Worm (Caenorhabditis elegans) whole organism, L2 larva: ENCODE measurements around the gene lron-13.

Source experiments
- C34F6.9 ChIP-seq: fragments of 150-350 bp; optimal IDR thresholded peaks from 2 replicates; lab custom pipeline; 2014; ENCODE audit warnings: missing biosample characterization, missing genetic modification characterization
- F13H6.1 ChIP-seq: sonication (generic microtip); optimal IDR thresholded peaks from 2 replicates; lab custom pipeline; 2016; ENCODE audit warnings: missing genetic modification characterization, missing compliant biosample characterization
- R02D3.7 ChIP-seq: fragments of 150-350 bp; optimal IDR thresholded peaks from 2 replicates; lab custom pipeline; 2014; ENCODE audit warnings: missing biosample characterization, missing genetic modification characterization
- Y55F3AM.14 ChIP-seq: fragments of 200-800 bp; sonication (Bioruptor generic); optimal IDR thresholded peaks from 2 replicates; lab custom pipeline; 2018; ENCODE audit warnings: mild to moderate bottlenecking, missing genetic modification characterization, missing compliant biosample characterization
- ZK546.5 ChIP-seq: sonication (generic microtip); optimal IDR thresholded peaks from 2 replicates; lab custom pipeline; 2017; ENCODE audit warnings: missing biosample characterization, missing genetic modification characterization
- aly-2 ChIP-seq: fragments of 150-350 bp; optimal IDR thresholded peaks from 2 replicates; lab custom pipeline; 2014; ENCODE audit warnings: missing biosample characterization, missing genetic modification characterization
- ama-1 ChIP-seq: fragments of 150-350 bp; optimal IDR thresholded peaks from 2 replicates; lab custom pipeline; 2018; ENCODE audit warnings: inconsistent platforms
- blmp-1 ChIP-seq: sonication (generic microtip); optimal IDR thresholded peaks from 2 replicates; lab custom pipeline; 2017; ENCODE audit warnings: missing genetic modification characterization, mild to moderate bottlenecking, missing compliant biosample characterization, antibody characterized with exemption, moderate library complexity; ENCODE audit not compliant: insufficient read depth
- ceh-16 ChIP-seq: fragments of 150-350 bp; optimal IDR thresholded peaks from 2 replicates; lab custom pipeline; 2014; ENCODE audit warnings: missing biosample characterization, missing genetic modification characterization
- ceh-82 ChIP-seq: fragments of 150-350 bp; optimal IDR thresholded peaks from 2 replicates; lab custom pipeline; 2014; ENCODE audit warnings: missing biosample characterization, missing genetic modification characterization
- crh-2 ChIP-seq: sonication (generic microtip); optimal IDR thresholded peaks from 2 replicates; lab custom pipeline; 2017; ENCODE audit warnings: missing biosample characterization, missing genetic modification characterization
- elt-3 ChIP-seq: sonication (generic microtip); optimal IDR thresholded peaks from 2 replicates; lab custom pipeline; 2017; ENCODE audit warnings: missing biosample characterization, missing genetic modification characterization
- fos-1 ChIP-seq: fragments of 150-350 bp; optimal IDR thresholded peaks from 2 replicates; lab custom pipeline; 2014; ENCODE audit warnings: missing biosample characterization, missing genetic modification characterization
- gmeb-1 ChIP-seq: fragments of 150-350 bp; optimal IDR thresholded peaks from 2 replicates; lab custom pipeline; 2014; ENCODE audit warnings: missing biosample characterization, missing genetic modification characterization
- lin-11 ChIP-seq: fragments of 150-350 bp; sonication (generic microtip); optimal IDR thresholded peaks from 2 replicates; lab custom pipeline; 2014; ENCODE audit warnings: missing biosample characterization, missing genetic modification characterization, inconsistent platforms, mixed read lengths
- lsy-2 ChIP-seq, 2 experiments: fragments of 150-350 bp in 1 of 2; sonication (generic microtip) in 1 of 2; optimal IDR thresholded peaks; 2 replicates each; lab custom pipeline; 2014 to 2017; ENCODE audit warnings: missing biosample characterization in 2 of 2, missing genetic modification characterization in 2 of 2
- mab-5 ChIP-seq: fragments of 150-350 bp; optimal IDR thresholded peaks from 2 replicates; lab custom pipeline; 2014; ENCODE audit warnings: missing biosample characterization, missing genetic modification characterization
- mbf-1 ChIP-seq: sonication (generic microtip); optimal IDR thresholded peaks from 2 replicates; lab custom pipeline; 2017; ENCODE audit warnings: missing biosample characterization, missing genetic modification characterization
- nhr-10 ChIP-seq: sonication (generic microtip); optimal IDR thresholded peaks from 2 replicates; lab custom pipeline; 2017; ENCODE audit warnings: missing biosample characterization, missing genetic modification characterization
- nhr-129 ChIP-seq: fragments of 150-350 bp; optimal IDR thresholded peaks from 2 replicates; lab custom pipeline; 2014; ENCODE audit warnings: missing biosample characterization, missing genetic modification characterization
- nhr-6 ChIP-seq: fragments of 150-350 bp; optimal IDR thresholded peaks from 2 replicates; lab custom pipeline; 2014; ENCODE audit warnings: missing biosample characterization, missing genetic modification characterization
- nhr-77 ChIP-seq: fragments of 150-350 bp; optimal IDR thresholded peaks from 2 replicates; lab custom pipeline; 2014; ENCODE audit warnings: missing biosample characterization, missing genetic modification characterization
- peb-1 ChIP-seq: fragments of 150-350 bp; optimal IDR thresholded peaks from 2 replicates; lab custom pipeline; 2014; ENCODE audit warnings: missing biosample characterization, missing genetic modification characterization
- skn-1 ChIP-seq: sonication (generic microtip); optimal IDR thresholded peaks from 2 replicates; lab custom pipeline; 2017; ENCODE audit warnings: missing biosample characterization, missing genetic modification characterization
- sma-3 ChIP-seq: sonication (generic microtip); optimal IDR thresholded peaks from 2 replicates; lab custom pipeline; 2016; ENCODE audit warnings: missing genetic modification reagents, missing genetic modification characterization, missing compliant biosample characterization
- sma-9 ChIP-seq, 2 experiments: fragments of 150-350 bp in 1 of 2; sonication (generic microtip) in 1 of 2; optimal IDR thresholded peaks; 2 replicates each; lab custom pipeline; 2014 to 2016; ENCODE audit warnings: missing genetic modification characterization in 2 of 2, mild to moderate bottlenecking in 1 of 2, missing biosample characterization in 1 of 2, missing compliant biosample characterization in 1 of 2, missing genetic modification reagents in 1 of 2, moderate library complexity in 1 of 2
- unc-55 ChIP-seq: fragments of 150-350 bp; sonication (generic microtip); optimal IDR thresholded peaks from 3 replicates; lab custom pipeline; 2014; ENCODE audit warnings: missing biosample characterization, missing genetic modification reagents, missing genetic modification characterization
- unc-62 ChIP-seq: fragments of 150-350 bp; optimal IDR thresholded peaks from 2 replicates; lab custom pipeline; 2014; ENCODE audit warnings: missing biosample characterization, missing genetic modification reagents, missing genetic modification characterization
- zag-1 ChIP-seq: fragments of 150-350 bp; optimal IDR thresholded peaks from 2 replicates; lab custom pipeline; 2014; ENCODE audit warnings: missing biosample characterization, missing genetic modification characterization
- ztf-1 ChIP-seq: fragments of 200-800 bp; sonication (Bioruptor generic); conservative IDR thresholded peaks from 2 replicates; pipeline ENCODE4 v1.3.6; 2022; ENCODE audit warnings: missing genetic modification characterization, missing compliant biosample characterization
- ztf-11 ChIP-seq: sonication (generic microtip); optimal IDR thresholded peaks from 2 replicates; lab custom pipeline; 2017; ENCODE audit warnings: missing biosample characterization, missing genetic modification characterization
- ztf-4 ChIP-seq: fragments of 150-350 bp; optimal IDR thresholded peaks from 2 replicates; lab custom pipeline; 2014; ENCODE audit warnings: missing biosample characterization, missing genetic modification characterization

lron-13 gene

DNA sequence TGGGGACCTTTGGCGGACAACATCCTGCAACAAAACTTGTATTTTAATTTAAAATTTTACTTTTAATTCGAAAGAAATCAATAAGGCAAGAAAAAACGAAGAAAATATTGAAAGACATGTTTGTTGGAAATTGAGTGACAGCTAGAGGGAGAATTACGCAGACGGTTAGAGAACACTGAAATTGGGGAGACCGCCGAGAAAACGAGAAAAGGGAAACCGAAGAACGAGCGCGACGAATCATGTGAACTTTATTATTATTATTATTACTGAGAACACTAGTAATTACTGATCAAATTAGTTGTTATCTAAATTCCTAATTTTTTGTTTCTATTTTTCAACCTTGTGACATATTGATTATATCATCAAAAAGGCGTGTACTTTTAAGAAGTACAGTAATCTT is 21.7 kb downstream of the lron-13 start, which contains the start of gene mmad-1 (continued):
- peak; percentile 61 for TF ChIP-seq unc-55 (GFP tag; lab: Kevin White, UChicago)
- TF ChIP-seq sma-3 = peak; percentile 59
- TF ChIP-seq mbf-1 (tag; lab: Kevin White, UChicago) = no peak
- TF ChIP-seq elt-3 (tag; lab: Kevin White, UChicago) = no peak
- TF ChIP-seq mab-5 = no peak
- peak; percentile 32 for TF ChIP-seq ztf-4 (tag; lab: Kevin White, UChicago)
- no peak for TF ChIP-seq aly-2 (tag; lab: Kevin White, UChicago)
- no peak for TF ChIP-seq lin-11 (tag; lab: Kevin White, UChicago)
- TF ChIP-seq ZK546.5 = no peak
- TF ChIP-seq ceh-16 (tag; lab: Kevin White, UChicago) = no peak

- peak in 1 of 2 experiments; percentile 9 for TF ChIP-seq lsy-2 (tag; optimal IDR thresholded peaks at IDR 0.05; lab: Kevin White, UChicago)
- peak; percentile 9 for TF ChIP-seq nhr-129 (tag; lab: Kevin White, UChicago)
- no peak for TF ChIP-seq C34F6.9 (tag; lab: Kevin White, UChicago)
- peak; percentile 32 for TF ChIP-seq ama-1 (lab: Kevin White, UChicago)
These were observed 22.7 kb downstream of the lron-13 start for ce11 chrIII:13549960-13550359.

DNA sequence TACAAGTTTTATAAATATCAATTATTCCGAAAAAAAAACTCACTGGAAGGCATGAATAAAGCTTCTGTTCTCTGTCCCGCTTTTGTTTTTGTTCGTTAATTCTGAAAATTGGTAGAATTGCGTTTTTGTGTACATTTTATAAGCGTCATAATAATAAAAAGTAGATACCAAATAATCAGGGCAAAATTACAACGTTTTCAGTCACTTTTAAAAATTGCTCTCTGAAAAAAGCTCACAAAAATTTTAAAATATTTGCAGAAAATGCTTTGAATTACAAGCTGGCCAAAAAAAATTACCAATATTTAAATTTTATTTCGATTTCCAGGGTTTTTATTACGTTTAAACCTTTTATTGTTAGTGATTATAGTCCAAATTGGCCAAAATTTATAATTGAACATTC is 28.0 kb downstream of the lron-13 start, which contains the start of gene scav-2:
scav-2 (minus strand) TSS at position 101 of the 400 bp plus-strand sequence.
- no peak for TF ChIP-seq aly-2 (tag; lab: Kevin White, UChicago)
- no peak for TF ChIP-seq nhr-10 (tag; lab: Kevin White, UChicago)
- no peak for TF ChIP-seq Y55F3AM.14
- TF ChIP-seq skn-1 (tag; lab: Kevin White, UChicago) = no peak
- no peak for TF ChIP-seq zag-1 (tag; lab: Kevin White, UChicago)
- TF ChIP-seq ztf-4 (tag; lab: Kevin White, UChicago) = no peak
- TF ChIP-seq lin-11 (tag; lab: Kevin White, UChicago) = no peak
- no peak for TF ChIP-seq blmp-1 (tag; lab: Kevin White, UChicago)
- no peak for TF ChIP-seq ZK546.5
- TF ChIP-seq gmeb-1 (tag; lab: Kevin White, UChicago) = no peak
- no peak for TF ChIP-seq ztf-11 (tag; lab: Kevin White, UChicago)
- TF ChIP-seq F13H6.1 = no peak
- no peak for TF ChIP-seq fos-1
- TF ChIP-seq ceh-82 (tag; lab: Kevin White, UChicago) = no peak
- TF ChIP-seq sma-9 (GFP tag; optimal IDR thresholded peaks at IDR 0.05; lab: Kevin White, UChicago) = no peak
- TF ChIP-seq sma-9 (tag; optimal IDR thresholded peaks at IDR 0.05; lab: Kevin White, UChicago) = no peak
- TF ChIP-seq nhr-77 (tag; lab: Kevin White, UChicago) = no peak
- TF ChIP-seq, all 48 proteins: peak for 0

ce11 chrIII:13556039-13556438 is 28.8 kb downstream of the lron-13 start:
- peak; percentile 40 for TF ChIP-seq blmp-1 (tag; lab: Kevin White, UChicago)
- TF ChIP-seq nhr-77 (tag; lab: Kevin White, UChicago) = no peak
- TF ChIP-seq zag-1 (tag; lab: Kevin White, UChicago) = no peak
- no peak for TF ChIP-seq ztf-1
- no peak for TF ChIP-seq peb-1 (tag; lab: Kevin White, UChicago)
- no peak for TF ChIP-seq ceh-16 (tag; lab: Kevin White, UChicago)

ce11 chrIII:13560715-13561114 is 33.5 kb downstream of the lron-13 start:
- TF ChIP-seq blmp-1 (tag; lab: Kevin White, UChicago) (peak; percentile 29), nhr-6 (tag; lab: Kevin White, UChicago) (no peak), Y55F3AM.14 (no peak), unc-62 (no peak)

- no peak for TF ChIP-seq elt-3 (tag; lab: Kevin White, UChicago)
- no peak for TF ChIP-seq R02D3.7
- no peak for TF ChIP-seq aly-2 (tag; lab: Kevin White, UChicago)
- no peak for TF ChIP-seq nhr-10 (tag; lab: Kevin White, UChicago)
- TF ChIP-seq ztf-11 (tag; lab: Kevin White, UChicago) = no peak
- no peak for TF ChIP-seq fos-1
- no peak for TF ChIP-seq crh-2
These were observed 34.0 kb downstream of the lron-13 start for ce11 chrIII:13561233-13561632.
